Fruit fly (Drosophila melanogaster) whole organism, embryonic: ENCODE measurements around the gene CG16758.
A peak's percentile ranks its signal among the peaks of the same experiment; 100 is the strongest.

ENCODE experiments used
- Abd-B ChIP-seq: fragments of 200-800 bp; sonication (Bioruptor generic); optimal IDR thresholded peaks from 2 replicates; lab custom pipeline; 2018; ENCODE audit warnings: missing biosample characterization, mild to moderate bottlenecking, missing genetic modification characterization, moderate library complexity
- Atf3 ChIP-seq: fragments of 200-800 bp; sonication (Bioruptor generic); optimal IDR thresholded peaks from 3 replicates; lab custom pipeline; 2016; ENCODE audit warnings: missing biosample characterization, missing genetic modification characterization
- BtbVII ChIP-seq: fragments of 200-800 bp; sonication (Bioruptor generic); optimal IDR thresholded peaks from 3 replicates; lab custom pipeline; 2017; ENCODE audit warnings: missing biosample characterization, mild to moderate bottlenecking, missing genetic modification characterization
- CG10979 ChIP-seq: fragments of 200-800 bp; sonication (Bioruptor generic); optimal IDR thresholded peaks from 2 replicates; lab custom pipeline; 2018; ENCODE audit warnings: missing biosample characterization, mild to moderate bottlenecking, missing genetic modification characterization, moderate library complexity
- CG12299 ChIP-seq: fragments of 200-800 bp; sonication (Bioruptor generic); optimal IDR thresholded peaks from 2 replicates; lab custom pipeline; 2018; ENCODE audit warnings: missing biosample characterization, mild to moderate bottlenecking, missing genetic modification characterization
- CG13624 ChIP-seq: fragments of 200-800 bp; sonication (Bioruptor generic); optimal IDR thresholded peaks from 2 replicates; lab custom pipeline; 2016; ENCODE audit warnings: missing biosample characterization, missing genetic modification characterization
- CG14014 ChIP-seq: fragments of 200-800 bp; sonication (Bioruptor generic); IDR thresholded peaks from 2 replicates; pipeline ENCODE4 v1.3.6; 2022; ENCODE audit warnings: missing biosample characterization, missing genetic modification characterization
- CG14965 ChIP-seq: fragments of 200-800 bp; sonication (Bioruptor generic); optimal IDR thresholded peaks from 2 replicates; lab custom pipeline; 2016; ENCODE audit warnings: missing biosample characterization, missing genetic modification characterization, borderline replicate concordance
- CG15601 ChIP-seq: fragments of 200-800 bp; sonication (Bioruptor generic); optimal IDR thresholded peaks from 3 replicates; lab custom pipeline; 2019; ENCODE audit warnings: missing biosample characterization, mild to moderate bottlenecking, missing genetic modification characterization, moderate library complexity
- CG1603 ChIP-seq: fragments of 200-800 bp; sonication (Bioruptor generic); optimal IDR thresholded peaks from 2 replicates; lab custom pipeline; 2019; ENCODE audit warnings: missing biosample characterization, mild to moderate bottlenecking, missing genetic modification characterization, moderate library complexity
- CG17385 ChIP-seq: fragments of 200-800 bp; sonication (Bioruptor generic); optimal IDR thresholded peaks from 3 replicates; lab custom pipeline; 2018; ENCODE audit warnings: missing biosample characterization, mild to moderate bottlenecking, missing genetic modification characterization
- CG1832 ChIP-seq: fragments of 200-800 bp; sonication (Bioruptor generic); optimal IDR thresholded peaks from 2 replicates; lab custom pipeline; 2017; ENCODE audit warnings: missing biosample characterization, mild to moderate bottlenecking, missing genetic modification characterization, inconsistent platforms
- CG2202 ChIP-seq: fragments of 200-800 bp; sonication (Bioruptor generic); optimal IDR thresholded peaks from 2 replicates; lab custom pipeline; 2018; ENCODE audit warnings: missing biosample characterization, mild to moderate bottlenecking, missing genetic modification characterization
- CG2889 ChIP-seq: fragments of 200-800 bp; sonication (Bioruptor generic); IDR thresholded peaks from 3 replicates; pipeline ENCODE4 v1.3.6; 2022; ENCODE audit warnings: missing biosample characterization, missing genetic modification characterization
- CG3995 ChIP-seq: fragments of 200-800 bp; sonication (Bioruptor generic); optimal IDR thresholded peaks from 3 replicates; lab custom pipeline; 2016; ENCODE audit warnings: missing biosample characterization, missing genetic modification characterization
- CG4360 ChIP-seq: fragments of 200-800 bp; sonication (Bioruptor generic); IDR thresholded peaks from 2 replicates; pipeline ENCODE4 v1.3.6; 2022; ENCODE audit warnings: missing biosample characterization, missing genetic modification characterization
- CG8478 ChIP-seq: fragments of >200 bp; optimal IDR thresholded peaks from 2 replicates; lab custom pipeline; 2018
- Doc3 ChIP-seq: fragments of 200-800 bp; sonication (Bioruptor generic); IDR thresholded peaks from 3 replicates; pipeline ENCODE4 v1.3.6; 2022; ENCODE audit warnings: missing biosample characterization, missing genetic modification characterization; ENCODE audit not compliant: partially characterized antibody
- ERR ChIP-seq: fragments of 200-800 bp; sonication (Bioruptor generic); optimal IDR thresholded peaks from 2 replicates; lab custom pipeline; 2016; ENCODE audit warnings: missing biosample characterization, missing genetic modification characterization
- Ets97D ChIP-seq: fragments of 200-800 bp; sonication (Bioruptor generic); optimal IDR thresholded peaks from 3 replicates; lab custom pipeline; 2016; ENCODE audit warnings: missing biosample characterization, missing genetic modification characterization
- GATAe ChIP-seq: fragments of 200-800 bp; sonication (Bioruptor generic); conservative IDR thresholded peaks from 2 replicates; pipeline ENCODE4 v1.3.6; 2022; ENCODE audit warnings: missing biosample characterization, missing genetic modification characterization
- Gsc ChIP-seq: fragments of 200-800 bp; sonication (Bioruptor generic); IDR thresholded peaks from 2 replicates; pipeline ENCODE4 v1.3.6; 2022; ENCODE audit warnings: missing biosample characterization, missing genetic modification characterization
- Gug ChIP-seq: fragments of 200-800 bp; sonication (Bioruptor generic); IDR thresholded peaks from 4 replicates; pipeline ENCODE4 v1.3.6; 2022; ENCODE audit warnings: missing biosample characterization, missing genetic modification characterization
- Meics ChIP-seq: fragments of 200-800 bp; sonication (Bioruptor generic); optimal IDR thresholded peaks from 2 replicates; lab custom pipeline; 2017; ENCODE audit warnings: missing biosample characterization, mild to moderate bottlenecking, missing genetic modification characterization
- NFAT ChIP-seq: fragments of 200-800 bp; sonication (Bioruptor generic); IDR thresholded peaks from 2 replicates; pipeline ENCODE4 v1.3.6; 2022; ENCODE audit warnings: missing biosample characterization, missing genetic modification characterization
- Oaz ChIP-seq: fragments of 200-800 bp; sonication (Bioruptor generic); IDR thresholded peaks from 2 replicates; pipeline ENCODE4 v1.3.6; 2022; ENCODE audit warnings: missing biosample characterization, missing genetic modification characterization
- bcd ChIP-seq: fragments of 200-800 bp; sonication (Bioruptor generic); optimal IDR thresholded peaks from 2 replicates; lab custom pipeline; 2017; ENCODE audit warnings: missing biosample characterization, mild to moderate bottlenecking, missing genetic modification characterization
- btn ChIP-seq: fragments of 200-800 bp; sonication (Bioruptor generic); optimal IDR thresholded peaks from 2 replicates; lab custom pipeline; 2016; ENCODE audit warnings: missing biosample characterization, missing genetic modification characterization
- caup ChIP-seq: fragments of 200-800 bp; sonication (Bioruptor generic); optimal IDR thresholded peaks from 3 replicates; lab custom pipeline; 2017; ENCODE audit warnings: missing biosample characterization, mild to moderate bottlenecking, missing genetic modification characterization, moderate library complexity; ENCODE audit not compliant: severe bottlenecking
- crp ChIP-seq, 2 experiments: fragments of 200-800 bp; sonication (Bioruptor generic); optimal IDR thresholded peaks; 2 replicates in 1 of 2; 3 replicates in 1 of 2; lab custom pipeline; 2017; ENCODE audit warnings: missing biosample characterization in 2 of 2, missing genetic modification characterization in 2 of 2, mild to moderate bottlenecking in 1 of 2, moderate library complexity in 1 of 2
- exex ChIP-seq: fragments of 200-800 bp; sonication (Bioruptor generic); optimal IDR thresholded peaks from 4 replicates; lab custom pipeline; 2018; ENCODE audit warnings: missing biosample characterization, mild to moderate bottlenecking, missing genetic modification characterization, moderate library complexity
- fd102C ChIP-seq: fragments of 200-800 bp; sonication (Bioruptor generic); optimal IDR thresholded peaks from 2 replicates; lab custom pipeline; 2018; ENCODE audit warnings: missing biosample characterization, mild to moderate bottlenecking, missing genetic modification characterization, moderate library complexity
- fd64A ChIP-seq: fragments of 200-800 bp; sonication (Bioruptor generic); optimal IDR thresholded peaks from 3 replicates; lab custom pipeline; 2018; ENCODE audit warnings: missing biosample characterization, mild to moderate bottlenecking, missing genetic modification characterization
- gem ChIP-seq: fragments of 200-800 bp; sonication (Bioruptor generic); optimal IDR thresholded peaks from 2 replicates; lab custom pipeline; 2019; ENCODE audit warnings: missing biosample characterization, mild to moderate bottlenecking, missing genetic modification characterization, moderate library complexity
- grau ChIP-seq: fragments of 200-800 bp; optimal IDR thresholded peaks from 3 replicates; lab custom pipeline; 2019; ENCODE audit warnings: missing biosample characterization, mild to moderate bottlenecking, missing genetic modification characterization, moderate library complexity
- h ChIP-seq: fragments of >200 bp; optimal IDR thresholded peaks from 2 replicates; lab custom pipeline; 2017
- hbn ChIP-seq: fragments of 200-800 bp; sonication (Bioruptor generic); IDR thresholded peaks from 2 replicates; pipeline ENCODE4 v1.3.6; 2022; ENCODE audit warnings: missing biosample characterization, missing genetic modification characterization; ENCODE audit not compliant: partially characterized antibody
- hth ChIP-seq: fragments of >200 bp; optimal IDR thresholded peaks from 2 replicates; lab custom pipeline; 2017; ENCODE audit warnings: inconsistent platforms
- inv ChIP-seq: fragments of 200-800 bp; sonication (Bioruptor generic); IDR thresholded peaks from 2 replicates; pipeline ENCODE4 v1.3.6; 2022; ENCODE audit warnings: missing biosample characterization, missing genetic modification characterization; ENCODE audit not compliant: partially characterized antibody
- jing ChIP-seq: fragments of 200-800 bp; sonication (Bioruptor generic); optimal IDR thresholded peaks from 2 replicates; lab custom pipeline; 2018; ENCODE audit warnings: missing biosample characterization, mild to moderate bottlenecking, missing genetic modification characterization
- jumu ChIP-seq: fragments of 200-800 bp; sonication (Bioruptor generic); optimal IDR thresholded peaks from 3 replicates; lab custom pipeline; 2016; ENCODE audit warnings: missing biosample characterization, missing genetic modification characterization
- lov ChIP-seq, 2 experiments: fragments of 200-800 bp in 1 of 2; fragments of >200 bp in 1 of 2; sonication (Bioruptor generic) in 1 of 2; IDR thresholded peaks in 1 of 2; optimal IDR thresholded peaks in 1 of 2; 2 replicates in 1 of 2; 3 replicates in 1 of 2; pipeline versions ENCODE4 v1.3.6 to Lab custom; 2017 to 2022; ENCODE audit warnings: missing biosample characterization in 1 of 2, missing genetic modification characterization in 1 of 2
- mld ChIP-seq: fragments of 200-800 bp; sonication (Bioruptor generic); IDR thresholded peaks from 3 replicates; pipeline ENCODE4 v1.3.6; 2022; ENCODE audit warnings: missing biosample characterization, missing genetic modification characterization; ENCODE audit not compliant: partially characterized antibody
- repo ChIP-seq: fragments of 200-800 bp; sonication (Bioruptor generic); optimal IDR thresholded peaks from 2 replicates; lab custom pipeline; 2016; ENCODE audit warnings: missing biosample characterization, missing genetic modification characterization
- ro ChIP-seq: fragments of 200-800 bp; sonication (Bioruptor generic); IDR thresholded peaks from 2 replicates; pipeline ENCODE4 v1.3.6; 2022; ENCODE audit warnings: missing biosample characterization, missing genetic modification characterization
- scrt ChIP-seq: fragments of 200-800 bp; sonication (Bioruptor generic); optimal IDR thresholded peaks from 2 replicates; lab custom pipeline; 2018; ENCODE audit warnings: missing biosample characterization, mild to moderate bottlenecking, missing genetic modification characterization, moderate library complexity
- stc ChIP-seq: fragments of 200-800 bp; sonication (Bioruptor generic); IDR thresholded peaks from 2 replicates; pipeline ENCODE4 v1.3.6; 2022; ENCODE audit warnings: missing biosample characterization, missing genetic modification characterization
- tap ChIP-seq: fragments of 200-800 bp; optimal IDR thresholded peaks from 3 replicates; lab custom pipeline; 2019; ENCODE audit warnings: missing biosample characterization, mild to moderate bottlenecking, missing genetic modification characterization, moderate library complexity
- tup ChIP-seq: fragments of 200-800 bp; sonication (Bioruptor generic); optimal IDR thresholded peaks from 2 replicates; lab custom pipeline; 2016; ENCODE audit warnings: missing biosample characterization, mild to moderate bottlenecking, missing genetic modification characterization, moderate library complexity
- usp ChIP-seq: fragments of >200 bp; optimal IDR thresholded peaks from 2 replicates; lab custom pipeline; 2017; ENCODE audit warnings: missing biosample characterization, missing genetic modification characterization
- yki ChIP-seq: fragments of >200 bp; optimal IDR thresholded peaks from 3 replicates; lab custom pipeline; 2018

Gene CG16758

DNA sequence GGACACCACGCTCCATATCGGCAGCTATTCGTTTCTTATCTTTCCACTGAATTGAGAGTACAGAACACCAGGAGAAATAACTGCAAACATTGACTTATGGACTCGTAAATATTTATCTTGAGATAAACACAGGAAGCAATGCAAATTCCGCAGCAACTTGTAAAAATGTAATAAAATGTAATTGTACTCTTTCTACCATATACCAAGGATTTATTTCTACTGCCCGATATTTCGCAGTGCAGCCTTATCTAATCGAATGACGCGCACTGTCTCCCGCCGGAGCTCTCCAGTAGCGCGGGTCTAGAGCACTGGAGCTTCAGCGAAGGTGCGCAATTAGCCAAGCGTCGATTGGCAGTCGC is 9.2 kb downstream of the CG16758 start (continued):
- no peak for TF ChIP-seq Atf3 (GFP tag; lab: Kevin White, UChicago)
- peak; percentile 84 for TF ChIP-seq repo
- TF ChIP-seq yki (lab: Kevin White, UChicago): no peak
- TF ChIP-seq CG13624 (GFP tag; lab: Kevin White, UChicago): peak; percentile 64
- TF ChIP-seq CG15601 (tag; lab: Kevin White, UChicago): peak; percentile 32
- TF ChIP-seq hbn (GFP tag; lab: Robert Waterston, UW): no peak
- TF ChIP-seq grau (tag; lab: Kevin White, UChicago): peak; percentile 82
- TF ChIP-seq btn (GFP tag; lab: Kevin White, UChicago): peak; percentile 70
- TF ChIP-seq tup (GFP tag; lab: Kevin White, UChicago): peak; percentile 52
- TF ChIP-seq Ets97D (GFP tag; lab: Kevin White, UChicago): peak; percentile 40
- peak; percentile 84 for TF ChIP-seq scrt (GFP tag; lab: Kevin White, UChicago)
- no peak for TF ChIP-seq inv
- TF ChIP-seq ro (GFP tag; lab: Robert Waterston, UW): peak; percentile 77
- TF ChIP-seq Oaz (GFP tag; lab: Robert Waterston, UW): peak; percentile 77
- no peak for TF ChIP-seq mld (GFP tag; lab: Robert Waterston, UW)
- TF ChIP-seq Gug (GFP tag; lab: Robert Waterston, UW): peak; percentile 76; the same call in 3 of the 4 replicates
- peak; percentile 5 for TF ChIP-seq fd64A
- no peak for TF ChIP-seq CG2202 (tag; lab: Kevin White, UChicago)
- TF ChIP-seq CG10979 (tag; lab: Kevin White, UChicago): peak; percentile 78
- peak; percentile 35; the same call in 1 of the 2 replicates for TF ChIP-seq Gsc
- TF ChIP-seq jumu (GFP tag; lab: Kevin White, UChicago): peak; percentile 89
- TF ChIP-seq gem: peak; percentile 85
- no peak for TF ChIP-seq CG8478 (lab: Kevin White, UChicago)
- TF ChIP-seq CG3995 (GFP tag; lab: Kevin White, UChicago): peak; percentile 66
- peak; percentile 77 for TF ChIP-seq CG1603 (tag; lab: Kevin White, UChicago)
- peak; percentile 86 for TF ChIP-seq exex (tag; lab: Kevin White, UChicago)
- peak; percentile 86 for TF ChIP-seq tap (tag; lab: Kevin White, UChicago)
- TF ChIP-seq caup: peak; percentile 88
- no peak for TF ChIP-seq Doc3 (GFP tag; lab: Robert Waterston, UW)
- peak; percentile 65 for TF ChIP-seq jing
- TF ChIP-seq CG4360 (GFP tag; lab: Robert Waterston, UW): peak; percentile 29; the same call in 1 of the 2 replicates
- peak; percentile 79 for TF ChIP-seq CG17385
- TF ChIP-seq Meics: peak; percentile 94
- TF ChIP-seq fd102C (GFP tag; lab: Kevin White, UChicago): no peak
- peak; percentile 100 for TF ChIP-seq GATAe (GFP tag; lab: Robert Waterston, UW)
- no peak for TF ChIP-seq lov (optimal IDR thresholded peaks at IDR 0.05; lab: Kevin White, UChicago)
- TF ChIP-seq lov (GFP tag; IDR thresholded peaks at IDR 0.05; lab: Robert Waterston, UW): peak; percentile 58; the same call in 1 of the 3 replicates
- peak; percentile 92 for TF ChIP-seq BtbVII
- no peak for TF ChIP-seq hth (lab: Kevin White, UChicago)
- peak; percentile 94 for TF ChIP-seq CG14014 (GFP tag; lab: Robert Waterston, UW)
- peak; percentile 36 for TF ChIP-seq ERR (GFP tag; lab: Kevin White, UChicago)
- TF ChIP-seq CG12299: peak; percentile 40
- TF ChIP-seq crp (GFP tag; optimal IDR thresholded peaks at IDR 0.05; lab: Kevin White, UChicago): peak in 1 of 2 experiments; percentile 5
- TF ChIP-seq bcd (GFP tag; lab: Kevin White, UChicago): peak; percentile 86
- peak; percentile 88 for TF ChIP-seq stc (GFP tag; lab: Robert Waterston, UW)
- no peak for TF ChIP-seq usp
- no peak for TF ChIP-seq h (lab: Kevin White, UChicago)
- peak; percentile 80 for TF ChIP-seq CG2889
- TF ChIP-seq CG14965 (GFP tag; lab: Kevin White, UChicago): peak; percentile 47
- no peak for TF ChIP-seq CG1832 (GFP tag; lab: Kevin White, UChicago)
- TF ChIP-seq NFAT (GFP tag; lab: Robert Waterston, UW): peak; percentile 85
- TF ChIP-seq Abd-B (GFP tag; lab: Kevin White, UChicago): peak; percentile 62
